Fruit fly (Drosophila melanogaster): ENCODE measurements around the gene DIP-iota.

The DIP-iota gene

dm6 chr2L:6644421-6645059, 23.0 kb upstream of the DIP-iota start (continued):
- TF ChIP-seq CG10431 (GFP tag; optimal IDR thresholded peaks at IDR 0.05) (no peak), CrebB (tag; optimal IDR thresholded peaks at IDR 0.05) (no peak), CG4328 (GFP tag; optimal IDR thresholded peaks at IDR 0.05) (no peak), sima (GFP tag; optimal IDR thresholded peaks at IDR 0.05) (no peak), Optix (GFP tag; IDR thresholded peaks at IDR 0.05) (no peak), grn (GFP tag; optimal IDR thresholded peaks at IDR 0.05) (peak; percentile 27), Lpt (GFP tag; optimal IDR thresholded peaks at IDR 0.05) (no peak), CG17359 (tag; optimal IDR thresholded peaks at IDR 0.05) (no peak), Trl (optimal IDR thresholded peaks at IDR 0.05) (peak in 1 of 2 experiments; percentile 1), Trl (GFP tag; optimal IDR thresholded peaks at IDR 0.05) (no peak), CG9437 (GFP tag; optimal IDR thresholded peaks at IDR 0.05) (no peak), gem (tag; optimal IDR thresholded peaks at IDR 0.05) (no peak), CG6254 (GFP tag; optimal IDR thresholded peaks at IDR 0.05) (no peak), CG34224 (GFP tag; IDR thresholded peaks at IDR 0.05; ENCODE audit: partially characterized antibody) (peak; percentile 49; the same call in 2 of the 3 replicates), sd (tag; optimal IDR thresholded peaks at IDR 0.05) (peak; percentile 65), CG17328 (GFP tag; IDR thresholded peaks at IDR 0.05) (no peak), exex (tag; optimal IDR thresholded peaks at IDR 0.05) (peak; percentile 13), so (GFP tag; IDR thresholded peaks at IDR 0.05) (no peak), CG31441 (GFP tag; IDR thresholded peaks at IDR 0.05) (no peak), CG3407 (GFP tag; optimal IDR thresholded peaks at IDR 0.05) (no peak), Atf3 (GFP tag; optimal IDR thresholded peaks at IDR 0.05) (peak; percentile 37), CkIIα-i1 (GFP tag; IDR thresholded peaks at IDR 0.05) (no peak), CG12769 (tag; optimal IDR thresholded peaks at IDR 0.05) (peak; percentile 86), CG10543 (GFP tag; optimal IDR thresholded peaks at IDR 0.05) (peak; percentile 25)

dm6 chr2L:6643218-6643756, 21.8 kb upstream of the DIP-iota start:
- TF ChIP-seq dimm (GFP tag; IDR thresholded peaks at IDR 0.05) = no peak
- TF ChIP-seq CG2875 (GFP tag; optimal IDR thresholded peaks at IDR 0.05) = no peak
- no peak for TF ChIP-seq CG10654 (GFP tag; optimal IDR thresholded peaks at IDR 0.05)
- peak; percentile 43 for TF ChIP-seq CG6813 (GFP tag; optimal IDR thresholded peaks at IDR 0.05)
- no peak for TF ChIP-seq CG1529 (GFP tag; optimal IDR thresholded peaks at IDR 0.05)
- no peak for TF ChIP-seq Optix (GFP tag; IDR thresholded peaks at IDR 0.05)
- no peak for TF ChIP-seq kah (GFP tag; optimal IDR thresholded peaks at IDR 0.05)
- no peak for TF ChIP-seq B-H1 (GFP tag; IDR thresholded peaks at IDR 0.05)
- no peak for TF ChIP-seq CG4424 (GFP tag; optimal IDR thresholded peaks at IDR 0.05)
- no peak for TF ChIP-seq Blimp-1 (GFP tag; optimal IDR thresholded peaks at IDR 0.05)
- no peak for TF ChIP-seq gsb-n (tag; optimal IDR thresholded peaks at IDR 0.05)
- TF ChIP-seq eve (GFP tag; optimal IDR thresholded peaks at IDR 0.05) = no peak
- no peak for TF ChIP-seq CG11093 (GFP tag; IDR thresholded peaks at IDR 0.05)
- no peak for TF ChIP-seq rib (GFP tag; IDR thresholded peaks at IDR 0.05)
- TF ChIP-seq bigmax (GFP tag; optimal IDR thresholded peaks at IDR 0.05) = no peak
- peak; percentile 15 for TF ChIP-seq CG10147 (GFP tag; optimal IDR thresholded peaks at IDR 0.05)
- no peak for TF ChIP-seq lola (GFP tag; optimal IDR thresholded peaks at IDR 0.05)
- TF ChIP-seq CG8281 (tag; optimal IDR thresholded peaks at IDR 0.05) = peak; percentile 98
- TF ChIP-seq fd102C (GFP tag; optimal IDR thresholded peaks at IDR 0.05) = no peak
- TF ChIP-seq sna (GFP tag; IDR thresholded peaks at IDR 0.05; ENCODE audit: partially characterized antibody) = no peak
- no peak for TF ChIP-seq h (optimal IDR thresholded peaks at IDR 0.05)
- TF ChIP-seq Eip74EF (GFP tag; optimal IDR thresholded peaks at IDR 0.05) = no peak
- no peak for TF ChIP-seq CG5180 (GFP tag; optimal IDR thresholded peaks at IDR 0.05)
- TF ChIP-seq stc (GFP tag; IDR thresholded peaks at IDR 0.05) = no peak
- no peak for TF ChIP-seq croc (GFP tag; conservative IDR thresholded peaks at IDR 0.05)
- no peak for TF ChIP-seq pita (GFP tag; optimal IDR thresholded peaks at IDR 0.05)
- no peak for TF ChIP-seq CG12744 (GFP tag; optimal IDR thresholded peaks at IDR 0.05)
